Worm (Caenorhabditis elegans) whole organism, mixed stage, embryonic: ENCODE measurements around the gene ilys-4.

Source experiments
- lin-32 ChIP-seq: fragments of 200-800 bp; sonication (Bioruptor generic); optimal IDR thresholded peaks from 2 replicates; lab custom pipeline; 2018; ENCODE audit warnings: mild to moderate bottlenecking, missing genetic modification characterization, missing compliant biosample characterization
- pha-4 ChIP-seq: fragments of 150-350 bp; optimal IDR thresholded peaks from 2 replicates; lab custom pipeline; 2018; ENCODE audit warnings: missing biosample characterization, missing genetic modification reagents, missing genetic modification characterization

- TF ChIP-seq pha-4 (no peak), lin-32 (GFP tag; lab: Kevin White, UChicago) (no peak)
Measured at ce11 chrIV:7916907-7917306, 19.6 kb upstream of the ilys-4 start.
